Fruit fly (Drosophila melanogaster) whole organism, embryonic: Measurements from ENCODE around the gene Jon99Ci.

Source experiments
- ATbp ChIP-seq: fragments of 200-800 bp; sonication (Bioruptor generic); optimal IDR thresholded peaks from 2 replicates; lab custom pipeline; 2017; ENCODE audit warnings: missing biosample characterization, mild to moderate bottlenecking, missing genetic modification characterization, missing genetic modification reagents
- Aef1 ChIP-seq: fragments of 200-800 bp; sonication (Bioruptor generic); IDR thresholded peaks from 3 replicates; pipeline ENCODE4 v1.3.6; 2022; ENCODE audit warnings: missing biosample characterization, missing genetic modification characterization
- Atf3 ChIP-seq: fragments of 200-800 bp; sonication (Bioruptor generic); optimal IDR thresholded peaks from 3 replicates; lab custom pipeline; 2016; ENCODE audit warnings: missing biosample characterization, missing genetic modification characterization
- B-H2 ChIP-seq: fragments of 200-800 bp; sonication (Bioruptor generic); optimal IDR thresholded peaks from 2 replicates; lab custom pipeline; 2018; ENCODE audit warnings: missing biosample characterization, mild to moderate bottlenecking, missing genetic modification characterization
- CG1024 ChIP-seq: fragments of 200-800 bp; sonication (Bioruptor generic); IDR thresholded peaks from 2 replicates; pipeline ENCODE4 v1.3.6; 2022; ENCODE audit warnings: missing biosample characterization, missing genetic modification characterization
- CG10321 ChIP-seq: fragments of 200-800 bp; sonication (Bioruptor generic); IDR thresholded peaks from 2 replicates; pipeline ENCODE4 v1.3.6; 2022; ENCODE audit warnings: missing biosample characterization, missing genetic modification characterization
- CG12299 ChIP-seq: fragments of 200-800 bp; sonication (Bioruptor generic); optimal IDR thresholded peaks from 2 replicates; lab custom pipeline; 2018; ENCODE audit warnings: missing biosample characterization, mild to moderate bottlenecking, missing genetic modification characterization
- CG14965 ChIP-seq: fragments of 200-800 bp; sonication (Bioruptor generic); optimal IDR thresholded peaks from 2 replicates; lab custom pipeline; 2016; ENCODE audit warnings: missing biosample characterization, missing genetic modification characterization, borderline replicate concordance
- CG16863 ChIP-seq: fragments of 200-800 bp; sonication (Bioruptor generic); optimal IDR thresholded peaks from 3 replicates; lab custom pipeline; 2016; ENCODE audit warnings: missing biosample characterization, missing genetic modification characterization
- CG17912 ChIP-seq: fragments of 200-800 bp; sonication (Bioruptor generic); optimal IDR thresholded peaks from 2 replicates; lab custom pipeline; 2018; ENCODE audit warnings: missing biosample characterization, mild to moderate bottlenecking, missing genetic modification characterization
- CG18011 ChIP-seq: fragments of 200-800 bp; sonication (Bioruptor generic); optimal IDR thresholded peaks from 2 replicates; lab custom pipeline; 2017; ENCODE audit warnings: missing biosample characterization, missing genetic modification characterization, mild to moderate bottlenecking, moderate library complexity, missing genotype
- CG33213 ChIP-seq: fragments of 200-800 bp; sonication (Bioruptor generic); optimal IDR thresholded peaks from 3 replicates; lab custom pipeline; 2016; ENCODE audit warnings: missing biosample characterization, missing genetic modification characterization
- CG34422 ChIP-seq: fragments of 200-800 bp; sonication (Bioruptor generic); IDR thresholded peaks from 3 replicates; pipeline ENCODE4 v1.3.6; 2022; ENCODE audit warnings: missing biosample characterization, missing genetic modification characterization
- CG4617 ChIP-seq: fragments of 200-800 bp; sonication (Bioruptor generic); optimal IDR thresholded peaks from 3 replicates; lab custom pipeline; 2016; ENCODE audit warnings: missing biosample characterization, missing genetic modification characterization, borderline replicate concordance
- CG6683 ChIP-seq: fragments of 200-800 bp; sonication (Bioruptor generic); optimal IDR thresholded peaks from 2 replicates; lab custom pipeline; 2017; ENCODE audit warnings: missing biosample characterization, mild to moderate bottlenecking, missing genetic modification characterization, missing genetic modification reagents
- CG7928 ChIP-seq: fragments of 200-800 bp; sonication (Bioruptor generic); optimal IDR thresholded peaks from 2 replicates; lab custom pipeline; 2017; ENCODE audit warnings: missing biosample characterization, mild to moderate bottlenecking, missing genetic modification characterization
- CoRest ChIP-seq: fragments of 200-800 bp; sonication (Bioruptor generic); optimal IDR thresholded peaks from 3 replicates; lab custom pipeline; 2018; ENCODE audit warnings: missing biosample characterization, mild to moderate bottlenecking, missing genetic modification characterization, moderate library complexity
- Dfd ChIP-seq, 2 experiments: fragments of >200 bp; optimal IDR thresholded peaks; 2 replicates each; lab custom pipeline; 2017; ENCODE audit warnings: missing biosample characterization in 2 of 2, missing genetic modification characterization in 2 of 2
- E2f2 ChIP-seq: fragments of 200-800 bp; sonication (Bioruptor generic); IDR thresholded peaks from 2 replicates; pipeline ENCODE4 v1.3.6; 2022; ENCODE audit warnings: missing biosample characterization, missing genetic modification characterization
- Fer1 ChIP-seq: fragments of 200-800 bp; sonication (Bioruptor generic); optimal IDR thresholded peaks from 2 replicates; lab custom pipeline; 2017; ENCODE audit warnings: missing biosample characterization, mild to moderate bottlenecking, missing genetic modification characterization
- H15 ChIP-seq: fragments of 200-800 bp; sonication (Bioruptor generic); IDR thresholded peaks from 3 replicates; pipeline ENCODE4 v1.3.6; 2022; ENCODE audit warnings: missing biosample characterization, missing genetic modification characterization
- Hey ChIP-seq: fragments of 200-800 bp; sonication (Bioruptor generic); optimal IDR thresholded peaks from 3 replicates; lab custom pipeline; 2018; ENCODE audit warnings: missing biosample characterization, mild to moderate bottlenecking, missing genetic modification characterization
- Hmx ChIP-seq: fragments of 200-800 bp; sonication (Bioruptor generic); optimal IDR thresholded peaks from 2 replicates; lab custom pipeline; 2016; ENCODE audit warnings: missing biosample characterization, missing genetic modification characterization
- MBD-R2 ChIP-seq: fragments of 200-800 bp; sonication (Bioruptor generic); IDR thresholded peaks from 2 replicates; pipeline ENCODE4 v1.3.6; 2022; ENCODE audit warnings: missing biosample characterization, missing genetic modification characterization
- Mes4 ChIP-seq: fragments of 200-800 bp; sonication (Bioruptor generic); optimal IDR thresholded peaks from 2 replicates; lab custom pipeline; 2016; ENCODE audit warnings: missing biosample characterization, missing genetic modification characterization
- NC2α ChIP-seq: fragments of 200-800 bp; sonication (Bioruptor generic); optimal IDR thresholded peaks from 2 replicates; lab custom pipeline; 2016; ENCODE audit warnings: missing biosample characterization, missing genetic modification characterization
- NFAT ChIP-seq: fragments of 200-800 bp; sonication (Bioruptor generic); IDR thresholded peaks from 2 replicates; pipeline ENCODE4 v1.3.6; 2022; ENCODE audit warnings: missing biosample characterization, missing genetic modification characterization
- NK7.1 ChIP-seq: fragments of 200-800 bp; sonication (Bioruptor generic); optimal IDR thresholded peaks from 3 replicates; lab custom pipeline; 2016; ENCODE audit warnings: missing biosample characterization, missing genetic modification characterization
- Neu2 ChIP-seq: fragments of 200-800 bp; sonication (Bioruptor generic); optimal IDR thresholded peaks from 3 replicates; lab custom pipeline; 2016; ENCODE audit warnings: missing biosample characterization, missing genetic modification characterization, borderline replicate concordance
- Opbp ChIP-seq: fragments of 200-800 bp; sonication (Bioruptor generic); IDR thresholded peaks from 3 replicates; pipeline ENCODE4 v1.3.6; 2022; ENCODE audit warnings: missing biosample characterization, missing genetic modification characterization; ENCODE audit not compliant: partially characterized antibody
- Ptx1 ChIP-seq: fragments of 200-800 bp; sonication (Bioruptor generic); IDR thresholded peaks from 2 replicates; pipeline ENCODE4 v1.3.6; 2022; ENCODE audit warnings: missing biosample characterization, missing genetic modification characterization
- Rfx ChIP-seq: fragments of 200-800 bp; sonication (Bioruptor generic); IDR thresholded peaks from 2 replicates; pipeline ENCODE4 v1.3.6; 2022; ENCODE audit warnings: missing biosample characterization, missing genetic modification characterization
- ab ChIP-seq: fragments of 200-800 bp; sonication (Bioruptor generic); optimal IDR thresholded peaks from 2 replicates; lab custom pipeline; 2016; ENCODE audit warnings: missing biosample characterization, missing genetic modification characterization
- ara ChIP-seq: fragments of 200-800 bp; sonication (Bioruptor generic); IDR thresholded peaks from 2 replicates; pipeline ENCODE4 v1.3.6; 2022; ENCODE audit warnings: missing biosample characterization, missing genetic modification characterization
- az2 ChIP-seq: fragments of 200-800 bp; sonication (Bioruptor generic); optimal IDR thresholded peaks from 3 replicates; lab custom pipeline; 2016; ENCODE audit warnings: missing biosample characterization, missing genetic modification characterization
- br ChIP-seq: fragments of >200 bp; optimal IDR thresholded peaks from 2 replicates; lab custom pipeline; 2017
- chif ChIP-seq, 2 experiments: fragments of 200-800 bp; sonication (Bioruptor generic); optimal IDR thresholded peaks; 3 replicates each; lab custom pipeline; 2016; ENCODE audit warnings: missing biosample characterization in 2 of 2, missing genetic modification characterization in 2 of 2
- crol ChIP-seq: fragments of 200-800 bp; sonication (Bioruptor generic); IDR thresholded peaks from 2 replicates; pipeline ENCODE4 v1.3.6; 2022; ENCODE audit warnings: missing biosample characterization, missing genetic modification characterization
- danr ChIP-seq: fragments of 200-800 bp; sonication (Bioruptor generic); IDR thresholded peaks from 2 replicates; pipeline ENCODE4 v1.3.6; 2022; ENCODE audit warnings: missing biosample characterization, missing genetic modification characterization
- ewg ChIP-seq: fragments of 200-800 bp; sonication (Bioruptor generic); optimal IDR thresholded peaks from 3 replicates; lab custom pipeline; 2017; ENCODE audit warnings: mild to moderate bottlenecking, missing biosample characterization, missing genetic modification reagents, missing genetic modification characterization
- fru ChIP-seq: fragments of >200 bp; optimal IDR thresholded peaks from 2 replicates; lab custom pipeline; 2017
- grn ChIP-seq: fragments of 200-800 bp; sonication (Bioruptor generic); optimal IDR thresholded peaks from 3 replicates; lab custom pipeline; 2017; ENCODE audit warnings: missing biosample characterization, missing genetic modification characterization
- gsb ChIP-seq: fragments of 200-800 bp; sonication (Bioruptor generic); IDR thresholded peaks from 2 replicates; pipeline ENCODE4 v1.3.6; 2022; ENCODE audit warnings: missing biosample characterization, missing genetic modification characterization
- h ChIP-seq: fragments of >200 bp; optimal IDR thresholded peaks from 2 replicates; lab custom pipeline; 2017
- hbn ChIP-seq: fragments of 200-800 bp; sonication (Bioruptor generic); IDR thresholded peaks from 2 replicates; pipeline ENCODE4 v1.3.6; 2022; ENCODE audit warnings: missing biosample characterization, missing genetic modification characterization; ENCODE audit not compliant: partially characterized antibody
- jing ChIP-seq: fragments of 200-800 bp; sonication (Bioruptor generic); optimal IDR thresholded peaks from 2 replicates; lab custom pipeline; 2018; ENCODE audit warnings: missing biosample characterization, mild to moderate bottlenecking, missing genetic modification characterization
- klu ChIP-seq: fragments of 200-800 bp; sonication (Bioruptor generic); IDR thresholded peaks from 2 replicates; pipeline ENCODE4 v1.3.6; 2022; ENCODE audit warnings: missing biosample characterization, missing genetic modification characterization
- nmo ChIP-seq: fragments of 200-800 bp; sonication (Bioruptor generic); optimal IDR thresholded peaks from 2 replicates; lab custom pipeline; 2018; ENCODE audit warnings: missing biosample characterization, mild to moderate bottlenecking, missing genetic modification characterization, moderate library complexity
- pb ChIP-seq: fragments of 200-800 bp; sonication (Bioruptor generic); optimal IDR thresholded peaks from 3 replicates; lab custom pipeline; 2016; ENCODE audit warnings: missing biosample characterization, missing genetic modification characterization
- schlank ChIP-seq: fragments of 200-800 bp; sonication (Bioruptor generic); optimal IDR thresholded peaks from 2 replicates; lab custom pipeline; 2018; ENCODE audit warnings: missing biosample characterization, mild to moderate bottlenecking, missing genetic modification characterization
- sens-2 ChIP-seq: fragments of 200-800 bp; sonication (Bioruptor generic); IDR thresholded peaks from 2 replicates; pipeline ENCODE4 v1.3.6; 2022; ENCODE audit warnings: missing biosample characterization, missing genetic modification characterization
- sqz ChIP-seq: fragments of 200-800 bp; sonication (Bioruptor generic); optimal IDR thresholded peaks from 3 replicates; lab custom pipeline; 2018; ENCODE audit warnings: missing biosample characterization, mild to moderate bottlenecking, missing genetic modification characterization
- zfh1 ChIP-seq: fragments of 200-800 bp; sonication (Bioruptor generic); IDR thresholded peaks from 3 replicates; pipeline ENCODE4 v1.3.6; 2022; ENCODE audit warnings: missing biosample characterization, missing genetic modification characterization

The Jon99Ci gene

DNA sequence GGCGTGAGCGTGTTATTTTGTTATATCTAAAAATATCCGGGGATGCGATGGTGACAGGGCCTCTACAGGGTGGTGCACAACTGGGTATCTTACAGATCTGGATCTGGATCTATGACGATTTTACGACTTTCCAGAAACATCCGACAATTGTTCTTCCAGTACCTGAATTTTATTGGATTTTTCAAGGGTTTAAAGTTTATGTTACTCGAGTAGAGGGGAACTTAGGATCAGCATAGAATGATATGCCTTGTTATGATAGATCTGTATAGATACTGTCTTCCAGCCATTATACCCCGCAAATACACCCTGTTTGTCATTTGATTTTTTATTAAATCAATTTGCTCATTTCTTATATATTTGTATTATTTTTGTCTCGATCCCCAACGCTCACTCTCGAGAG lies 31.6 kb downstream of the Jon99Ci start (continued):
- peak; percentile 18 for TF ChIP-seq schlank (tag; lab: Kevin White, UChicago)
- peak; percentile 56 for TF ChIP-seq ATbp
- TF ChIP-seq Fer1 (GFP tag; lab: Kevin White, UChicago): peak; percentile 66
- TF ChIP-seq Dfd (GFP tag; optimal IDR thresholded peaks at IDR 0.05; lab: Kevin White, UChicago): no peak
- TF ChIP-seq gsb: peak; percentile 47
- peak; percentile 6 for TF ChIP-seq CG12299
- peak; percentile 61; the same call in 2 of the 3 replicates for TF ChIP-seq CG34422
- no peak for TF ChIP-seq CG1024 (GFP tag; lab: Robert Waterston, UW)
- no peak for TF ChIP-seq CG7928
- no peak for TF ChIP-seq h (lab: Kevin White, UChicago)
- peak; percentile 82 for TF ChIP-seq Rfx (GFP tag; lab: Robert Waterston, UW)
- TF ChIP-seq CoRest: peak; percentile 76
- TF ChIP-seq crol (GFP tag; lab: Robert Waterston, UW): no peak
- no peak for TF ChIP-seq CG4617 (GFP tag; lab: Kevin White, UChicago)
- no peak for TF ChIP-seq Hmx (GFP tag; lab: Kevin White, UChicago)
- peak; percentile 54; the same call in 1 of the 2 replicates for TF ChIP-seq danr
- TF ChIP-seq CG18011 (GFP tag; lab: Kevin White, UChicago): no peak
- no peak for TF ChIP-seq Neu2 (GFP tag; lab: Kevin White, UChicago)
- TF ChIP-seq hbn (GFP tag; lab: Robert Waterston, UW): no peak
- TF ChIP-seq MBD-R2 (GFP tag; lab: Robert Waterston, UW): peak; percentile 27; the same call in 1 of the 2 replicates
- TF ChIP-seq grn (GFP tag; lab: Kevin White, UChicago): no peak
- peak; percentile 32; the same call in 1 of the 2 replicates for TF ChIP-seq NFAT (GFP tag; lab: Robert Waterston, UW)
- no peak for TF ChIP-seq br (lab: Kevin White, UChicago)
- TF ChIP-seq ewg: no peak
- TF ChIP-seq CG16863 (GFP tag; lab: Kevin White, UChicago): peak; percentile 14
- TF ChIP-seq ara (GFP tag; lab: Robert Waterston, UW): no peak
- no peak; the same call in 1 of the 2 replicates for TF ChIP-seq CG10321
- no peak for TF ChIP-seq sens-2 (GFP tag; lab: Robert Waterston, UW)
- TF ChIP-seq Opbp (GFP tag; lab: Robert Waterston, UW): no peak
- peak; percentile 35; the same call in 1 of the 3 replicates for TF ChIP-seq zfh1
- TF ChIP-seq jing (GFP tag; lab: Kevin White, UChicago): no peak
- TF ChIP-seq Hey (tag; lab: Kevin White, UChicago): no peak
- TF ChIP-seq fru: no peak
- TF ChIP-seq Atf3 (GFP tag; lab: Kevin White, UChicago): no peak
- no peak for TF ChIP-seq CG6683 (GFP tag; lab: Kevin White, UChicago)
- no peak for TF ChIP-seq sqz (GFP tag; lab: Kevin White, UChicago)
- peak in 1 of 2 experiments; percentile 9 for TF ChIP-seq chif (GFP tag; optimal IDR thresholded peaks at IDR 0.05; lab: Kevin White, UChicago)
- TF ChIP-seq nmo (GFP tag; lab: Kevin White, UChicago): peak; percentile 62
- peak; percentile 5; the same call in 1 of the 3 replicates for TF ChIP-seq H15 (GFP tag; lab: Robert Waterston, UW)
- no peak for TF ChIP-seq CG17912 (GFP tag; lab: Kevin White, UChicago)
- peak; percentile 36 for TF ChIP-seq az2
- TF ChIP-seq B-H2 (GFP tag; lab: Kevin White, UChicago): no peak
- no peak for TF ChIP-seq ab
- TF ChIP-seq Ptx1 (GFP tag; lab: Robert Waterston, UW): peak; percentile 59
- TF ChIP-seq Aef1 (GFP tag; lab: Robert Waterston, UW): peak; percentile 61
- TF ChIP-seq pb (GFP tag; lab: Kevin White, UChicago): peak; percentile 20
- peak; percentile 11 for TF ChIP-seq CG33213 (GFP tag; lab: Kevin White, UChicago)
- peak; percentile 43 for TF ChIP-seq klu (GFP tag; lab: Robert Waterston, UW)
- no peak for TF ChIP-seq CG14965 (GFP tag; lab: Kevin White, UChicago)
- TF ChIP-seq NC2α: no peak
- TF ChIP-seq Mes4 (GFP tag; lab: Kevin White, UChicago): no peak
- TF ChIP-seq E2f2 (GFP tag; lab: Robert Waterston, UW): peak; percentile 30; the same call in 1 of the 2 replicates
- peak; percentile 19 for TF ChIP-seq NK7.1 (GFP tag; lab: Kevin White, UChicago)
